Worm (Caenorhabditis elegans) whole organism, mixed stage, embryonic: ENCODE results near the gene chl-1.

Source experiments
- M03D4.4 ChIP-seq: sonication (generic microtip); optimal IDR thresholded peaks from 2 replicates; lab custom pipeline; 2017; ENCODE audit warnings: mild to moderate bottlenecking, missing genetic modification characterization, missing compliant biosample characterization
- blmp-1 ChIP-seq: fragments of 150-350 bp; optimal IDR thresholded peaks from 2 replicates; lab custom pipeline; 2014; ENCODE audit warnings: missing biosample characterization, missing genetic modification characterization
- ceh-39 ChIP-seq: fragments of 150-350 bp; optimal IDR thresholded peaks from 2 replicates; lab custom pipeline; 2014; ENCODE audit warnings: missing biosample characterization, missing genetic modification characterization
- ceh-43 ChIP-seq: fragments of 200-800 bp; sonication (Bioruptor generic); optimal IDR thresholded peaks from 2 replicates; lab custom pipeline; 2018; ENCODE audit warnings: mild to moderate bottlenecking, missing genetic modification characterization, moderate library complexity, missing compliant biosample characterization
- ceh-83 ChIP-seq: fragments of 200-800 bp; sonication (Bioruptor generic); optimal IDR thresholded peaks from 2 replicates; lab custom pipeline; 2018; ENCODE audit warnings: mild to moderate bottlenecking, missing genetic modification characterization, missing compliant biosample characterization
- ces-1 ChIP-seq: fragments of 150-350 bp; optimal IDR thresholded peaks from 2 replicates; lab custom pipeline; 2014; ENCODE audit warnings: missing biosample characterization, missing genetic modification reagents, missing genetic modification characterization
- cnd-1 ChIP-seq: fragments of 200-800 bp; sonication (Bioruptor generic); optimal IDR thresholded peaks from 2 replicates; lab custom pipeline; 2018; ENCODE audit warnings: mild to moderate bottlenecking, missing genetic modification characterization, missing compliant biosample characterization
- drap-1 ChIP-seq: fragments of 200-800 bp; sonication (Bioruptor generic); optimal IDR thresholded peaks from 3 replicates; lab custom pipeline; 2018; ENCODE audit warnings: mild to moderate bottlenecking, missing genetic modification characterization, missing compliant biosample characterization
- flh-1 ChIP-seq: fragments of 200-800 bp; sonication (Bioruptor generic); optimal IDR thresholded peaks from 2 replicates; lab custom pipeline; 2018; ENCODE audit warnings: mild to moderate bottlenecking, missing genetic modification characterization, moderate library complexity, missing compliant biosample characterization
- ham-2 ChIP-seq: fragments of 200-800 bp; sonication (Bioruptor generic); optimal IDR thresholded peaks from 2 replicates; lab custom pipeline; 2018; ENCODE audit warnings: mild to moderate bottlenecking, missing genetic modification characterization, missing compliant biosample characterization
- hlh-1 ChIP-seq: fragments of 150-350 bp; optimal IDR thresholded peaks from 2 replicates; lab custom pipeline; 2014; ENCODE audit warnings: missing biosample characterization, missing genetic modification reagents, missing genetic modification characterization
- lin-13 ChIP-seq: fragments of 150-350 bp; optimal IDR thresholded peaks from 2 replicates; lab custom pipeline; 2014; ENCODE audit warnings: missing biosample characterization, missing genetic modification characterization
- lin-32 ChIP-seq: fragments of 200-800 bp; sonication (Bioruptor generic); optimal IDR thresholded peaks from 2 replicates; lab custom pipeline; 2018; ENCODE audit warnings: mild to moderate bottlenecking, missing genetic modification characterization, missing compliant biosample characterization
- lsy-2 ChIP-seq: fragments of 150-350 bp; optimal IDR thresholded peaks from 2 replicates; lab custom pipeline; 2014; ENCODE audit warnings: missing biosample characterization, missing genetic modification characterization
- mep-1 ChIP-seq: fragments of 150-350 bp; optimal IDR thresholded peaks from 2 replicates; lab custom pipeline; 2017; ENCODE audit warnings: missing biosample characterization, missing genetic modification reagents, missing genetic modification characterization, inconsistent platforms
- mls-2 ChIP-seq: sonication (generic microtip); optimal IDR thresholded peaks from 2 replicates; lab custom pipeline; 2016; ENCODE audit warnings: mild to moderate bottlenecking, missing genetic modification characterization, moderate library complexity, missing compliant biosample characterization
- nhr-12 ChIP-seq: fragments of 150-350 bp; optimal IDR thresholded peaks from 2 replicates; lab custom pipeline; 2014; ENCODE audit warnings: missing biosample characterization, missing genetic modification characterization
- nhr-2 ChIP-seq: fragments of 150-350 bp; optimal IDR thresholded peaks from 2 replicates; lab custom pipeline; 2014; ENCODE audit warnings: missing biosample characterization, missing genetic modification characterization
- nhr-237 ChIP-seq: fragments of 150-350 bp; optimal IDR thresholded peaks from 2 replicates; lab custom pipeline; 2014; ENCODE audit warnings: missing biosample characterization, missing genetic modification characterization
- pha-4 ChIP-seq: fragments of 150-350 bp; optimal IDR thresholded peaks from 2 replicates; lab custom pipeline; 2018; ENCODE audit warnings: missing biosample characterization, missing genetic modification reagents, missing genetic modification characterization
- sem-2 ChIP-seq: fragments of 200-800 bp; sonication (Bioruptor generic); optimal IDR thresholded peaks from 2 replicates; lab custom pipeline; 2018; ENCODE audit warnings: mild to moderate bottlenecking, missing genetic modification characterization, missing compliant biosample characterization
- sptf-1 ChIP-seq: sonication (generic microtip); optimal IDR thresholded peaks from 2 replicates; lab custom pipeline; 2017; ENCODE audit warnings: mild to moderate bottlenecking, missing genetic modification characterization, moderate library complexity, missing compliant biosample characterization
- unc-62 ChIP-seq: fragments of 150-350 bp; optimal IDR thresholded peaks from 2 replicates; lab custom pipeline; 2014; ENCODE audit warnings: missing biosample characterization, missing genetic modification reagents, missing genetic modification characterization
- zip-8 ChIP-seq: fragments of 150-350 bp; optimal IDR thresholded peaks from 2 replicates; lab custom pipeline; 2014; ENCODE audit warnings: missing biosample characterization, missing genetic modification characterization
- ztf-11 ChIP-seq: fragments of 150-350 bp; optimal IDR thresholded peaks from 2 replicates; lab custom pipeline; 2014; ENCODE audit warnings: missing biosample characterization, missing genetic modification characterization

Gene chl-1

ce11 chrIII:10373845-10374244 is 31.2 kb downstream of the chl-1 start:
- TF ChIP-seq drap-1 (no peak), lin-13 (no peak), ztf-11 (tag; lab: Kevin White, UChicago) (no peak), flh-1 (GFP tag; lab: Kevin White, UChicago) (no peak), cnd-1 (tag; lab: Kevin White, UChicago) (no peak), mls-2 (tag; lab: Kevin White, UChicago) (no peak), mep-1 (tag; lab: Kevin White, UChicago) (no peak), nhr-2 (tag; lab: Kevin White, UChicago) (no peak)
- TF ChIP-seq, all 35 proteins: peak for 0

ce11 chrIII:10367355-10367909 is 37.6 kb downstream of the chl-1 start:
- TF ChIP-seq cnd-1 (tag; lab: Kevin White, UChicago) (no peak), ces-1 (GFP tag; lab: Kevin White, UChicago) (peak; percentile 31)

- TF ChIP-seq lsy-2 (tag; lab: Kevin White, UChicago) (no peak), ceh-39 (no peak), drap-1 (no peak), nhr-237 (tag; lab: Kevin White, UChicago) (no peak), pha-4 (tag; lab: Kevin White, UChicago) (no peak), zip-8 (tag; lab: Kevin White, UChicago) (no peak), sptf-1 (no peak), mep-1 (tag; lab: Kevin White, UChicago) (no peak), nhr-12 (tag; lab: Kevin White, UChicago) (no peak), sem-2 (GFP tag; lab: Kevin White, UChicago) (no peak), flh-1 (GFP tag; lab: Kevin White, UChicago) (no peak), ham-2 (no peak), ceh-43 (GFP tag; lab: Kevin White, UChicago) (no peak), ces-1 (GFP tag; lab: Kevin White, UChicago) (no peak), M03D4.4 (tag; lab: Kevin White, UChicago) (no peak), mls-2 (tag; lab: Kevin White, UChicago) (no peak), cnd-1 (tag; lab: Kevin White, UChicago) (no peak), lin-13 (no peak), hlh-1 (no peak)
These were observed 40.4 kb downstream of the chl-1 start, which contains the start of gene tbc-8 for ce11 chrIII:10364656-10365055. TSS of gene tbc-8 (plus strand) at chrIII:10364956.

ce11 chrIII:10362920-10363319 is 42.1 kb downstream of the chl-1 start:
- TF ChIP-seq sem-2 (GFP tag; lab: Kevin White, UChicago) (no peak), nhr-2 (tag; lab: Kevin White, UChicago) (no peak), unc-62 (GFP tag; lab: Kevin White, UChicago) (no peak), ceh-43 (GFP tag; lab: Kevin White, UChicago) (no peak), nhr-237 (tag; lab: Kevin White, UChicago) (no peak), ztf-11 (tag; lab: Kevin White, UChicago) (no peak), lin-32 (GFP tag; lab: Kevin White, UChicago) (no peak), mls-2 (tag; lab: Kevin White, UChicago) (no peak), lsy-2 (tag; lab: Kevin White, UChicago) (no peak), M03D4.4 (tag; lab: Kevin White, UChicago) (no peak), ceh-39 (no peak), blmp-1 (no peak), ceh-83 (GFP tag; lab: Kevin White, UChicago) (no peak)
- TF ChIP-seq, all 35 proteins: peak for 0

ce11 chrIII:10361456-10361855 is 43.6 kb downstream of the chl-1 start:
- TF ChIP-seq M03D4.4 (tag; lab: Kevin White, UChicago), result no peak
- peak; percentile 93 for TF ChIP-seq zip-8 (tag; lab: Kevin White, UChicago)
- TF ChIP-seq unc-62 (GFP tag; lab: Kevin White, UChicago), result no peak

- TF ChIP-seq ceh-43 (GFP tag; lab: Kevin White, UChicago), result no peak
- no peak for TF ChIP-seq mep-1 (tag; lab: Kevin White, UChicago)
- peak; percentile 24 for TF ChIP-seq ces-1 (GFP tag; lab: Kevin White, UChicago)
- TF ChIP-seq nhr-237 (tag; lab: Kevin White, UChicago), result no peak
- TF ChIP-seq flh-1 (GFP tag; lab: Kevin White, UChicago), result no peak
- no peak for TF ChIP-seq ztf-11 (tag; lab: Kevin White, UChicago)
- TF ChIP-seq zip-8 (tag; lab: Kevin White, UChicago), result no peak
These were observed 45.1 kb downstream of the chl-1 start for ce11 chrIII:10359916-10360315.
